Fruit fly (Drosophila melanogaster) whole organism, embryonic: ENCODE results near the gene CG14913.

ENCODE experiments used
- Abd-B ChIP-seq: fragments of 200-800 bp; sonication (Bioruptor generic); optimal IDR thresholded peaks from 2 replicates; lab custom pipeline; 2018; ENCODE audit warnings: missing biosample characterization, mild to moderate bottlenecking, missing genetic modification characterization, moderate library complexity
- Bgb ChIP-seq: fragments of 200-800 bp; sonication (Bioruptor generic); IDR thresholded peaks from 2 replicates; pipeline ENCODE4 v1.3.6; 2022; ENCODE audit warnings: missing biosample characterization, missing genetic modification characterization; ENCODE audit not compliant: partially characterized antibody
- CG1024 ChIP-seq: fragments of 200-800 bp; sonication (Bioruptor generic); IDR thresholded peaks from 2 replicates; pipeline ENCODE4 v1.3.6; 2022; ENCODE audit warnings: missing biosample characterization, missing genetic modification characterization
- CG10321 ChIP-seq: fragments of 200-800 bp; sonication (Bioruptor generic); IDR thresholded peaks from 2 replicates; pipeline ENCODE4 v1.3.6; 2022; ENCODE audit warnings: missing biosample characterization, missing genetic modification characterization
- CG13775 ChIP-seq: fragments of 200-800 bp; sonication (Bioruptor generic); optimal IDR thresholded peaks from 3 replicates; lab custom pipeline; 2017; ENCODE audit warnings: missing biosample characterization, mild to moderate bottlenecking, missing genetic modification characterization
- CG1603 ChIP-seq: fragments of 200-800 bp; sonication (Bioruptor generic); optimal IDR thresholded peaks from 2 replicates; lab custom pipeline; 2019; ENCODE audit warnings: missing biosample characterization, mild to moderate bottlenecking, missing genetic modification characterization, moderate library complexity
- CG16815 ChIP-seq: fragments of 200-800 bp; sonication (Bioruptor generic); optimal IDR thresholded peaks from 3 replicates; lab custom pipeline; 2017; ENCODE audit warnings: missing biosample characterization, mild to moderate bottlenecking, missing genetic modification characterization
- CG18476 ChIP-seq: fragments of 200-800 bp; sonication (Bioruptor generic); optimal IDR thresholded peaks from 2 replicates; lab custom pipeline; 2016; ENCODE audit warnings: missing biosample characterization, mild to moderate bottlenecking, missing genetic modification characterization
- CG2120 ChIP-seq: fragments of 200-800 bp; sonication (Bioruptor generic); optimal IDR thresholded peaks from 3 replicates; lab custom pipeline; 2016; ENCODE audit warnings: missing biosample characterization, missing genetic modification characterization
- CG2129 ChIP-seq: fragments of 200-800 bp; sonication (Bioruptor generic); IDR thresholded peaks from 2 replicates; pipeline ENCODE4 v1.3.6; 2022; ENCODE audit warnings: missing biosample characterization, missing genetic modification characterization; ENCODE audit not compliant: partially characterized antibody
- CG30403 ChIP-seq: fragments of 200-800 bp; sonication (Bioruptor generic); optimal IDR thresholded peaks from 3 replicates; lab custom pipeline; 2016; ENCODE audit warnings: missing biosample characterization, missing genetic modification characterization
- CG30431 ChIP-seq: fragments of 200-800 bp; sonication (Bioruptor generic); optimal IDR thresholded peaks from 2 replicates; lab custom pipeline; 2017; ENCODE audit warnings: missing biosample characterization, missing genetic modification characterization
- CG3163 ChIP-seq: fragments of 200-800 bp; sonication (Bioruptor generic); optimal IDR thresholded peaks from 3 replicates; lab custom pipeline; 2016; ENCODE audit warnings: missing biosample characterization, missing genetic modification characterization
- CG4282 ChIP-seq: fragments of 200-800 bp; sonication (Bioruptor generic); optimal IDR thresholded peaks from 2 replicates; lab custom pipeline; 2016; ENCODE audit warnings: missing biosample characterization, missing genetic modification characterization
- CG6254 ChIP-seq: fragments of 200-800 bp; sonication (Bioruptor generic); optimal IDR thresholded peaks from 3 replicates; lab custom pipeline; 2017; ENCODE audit warnings: mild to moderate bottlenecking, missing biosample characterization, missing genetic modification reagents, missing genetic modification characterization
- CG7271 ChIP-seq: fragments of 200-800 bp; sonication (Bioruptor generic); optimal IDR thresholded peaks from 2 replicates; lab custom pipeline; 2018; ENCODE audit warnings: missing biosample characterization, mild to moderate bottlenecking, missing genetic modification characterization, moderate library complexity
- CG7786 ChIP-seq: fragments of 200-800 bp; sonication (Bioruptor generic); optimal IDR thresholded peaks from 2 replicates; lab custom pipeline; 2016; ENCODE audit warnings: missing biosample characterization, missing genetic modification characterization
- CG8765 ChIP-seq: fragments of 200-800 bp; sonication (Bioruptor generic); IDR thresholded peaks from 2 replicates; pipeline ENCODE4 v1.3.6; 2022; ENCODE audit warnings: missing biosample characterization, missing genetic modification characterization
- Chrac-16 ChIP-seq: fragments of 200-800 bp; sonication (Bioruptor generic); optimal IDR thresholded peaks from 3 replicates; lab custom pipeline; 2016; ENCODE audit warnings: missing biosample characterization, missing genetic modification characterization
- Deaf1 ChIP-seq: fragments of 200-800 bp; optimal IDR thresholded peaks from 3 replicates; lab custom pipeline; 2019; ENCODE audit warnings: missing biosample characterization, mild to moderate bottlenecking, missing genetic modification characterization, moderate library complexity
- GATAe ChIP-seq: fragments of 200-800 bp; sonication (Bioruptor generic); conservative IDR thresholded peaks from 2 replicates; pipeline ENCODE4 v1.3.6; 2022; ENCODE audit warnings: missing biosample characterization, missing genetic modification characterization
- H15 ChIP-seq: fragments of 200-800 bp; sonication (Bioruptor generic); IDR thresholded peaks from 3 replicates; pipeline ENCODE4 v1.3.6; 2022; ENCODE audit warnings: missing biosample characterization, missing genetic modification characterization
- Hey ChIP-seq: fragments of 200-800 bp; sonication (Bioruptor generic); optimal IDR thresholded peaks from 3 replicates; lab custom pipeline; 2018; ENCODE audit warnings: missing biosample characterization, mild to moderate bottlenecking, missing genetic modification characterization
- Mes4 ChIP-seq: fragments of 200-800 bp; sonication (Bioruptor generic); optimal IDR thresholded peaks from 2 replicates; lab custom pipeline; 2016; ENCODE audit warnings: missing biosample characterization, missing genetic modification characterization
- NfI ChIP-seq: fragments of 200-800 bp; sonication (Bioruptor generic); optimal IDR thresholded peaks from 3 replicates; lab custom pipeline; 2018; ENCODE audit warnings: missing biosample characterization, mild to moderate bottlenecking, missing genetic modification characterization, moderate library complexity
- Oaz ChIP-seq: fragments of 200-800 bp; sonication (Bioruptor generic); IDR thresholded peaks from 2 replicates; pipeline ENCODE4 v1.3.6; 2022; ENCODE audit warnings: missing biosample characterization, missing genetic modification characterization
- Sry-δ ChIP-seq: fragments of 200-800 bp; sonication (Bioruptor generic); optimal IDR thresholded peaks from 2 replicates; lab custom pipeline; 2016; ENCODE audit warnings: missing biosample characterization, missing genetic modification characterization
- Stat92E ChIP-seq, 3 experiments: fragments of >200 bp in 2 of 3; fragments of 200-800 bp in 1 of 3; sonication (Bioruptor generic) in 1 of 3; optimal IDR thresholded peaks; 2 replicates each; lab custom pipeline; 2017 to 2019; ENCODE audit warnings: missing biosample characterization in 3 of 3, missing genetic modification characterization in 3 of 3, mild to moderate bottlenecking in 1 of 3, moderate library complexity in 1 of 3
- Trl ChIP-seq, 3 experiments: fragments of >200 bp in 2 of 3; fragments of 200-800 bp in 1 of 3; sonication (Bioruptor generic) in 1 of 3; optimal IDR thresholded peaks; 2 replicates in 1 of 3; 3 replicates in 2 of 3; lab custom pipeline; 2016 to 2017; ENCODE audit warnings: missing biosample characterization in 1 of 3, missing genetic modification characterization in 1 of 3
- aop ChIP-seq: fragments of 200-800 bp; sonication (Bioruptor generic); IDR thresholded peaks from 2 replicates; pipeline ENCODE4 v1.3.6; 2022; ENCODE audit warnings: missing biosample characterization, missing genetic modification characterization
- ato ChIP-seq: fragments of 200-800 bp; sonication (Bioruptor generic); IDR thresholded peaks from 2 replicates; pipeline ENCODE4 v1.3.6; 2022; ENCODE audit warnings: missing biosample characterization, missing genetic modification characterization; ENCODE audit not compliant: partially characterized antibody
- bowl ChIP-seq: fragments of 200-800 bp; sonication (Bioruptor generic); IDR thresholded peaks from 2 replicates; pipeline ENCODE4 v1.3.6; 2022; ENCODE audit warnings: missing biosample characterization, missing genetic modification characterization
- btn ChIP-seq: fragments of 200-800 bp; sonication (Bioruptor generic); optimal IDR thresholded peaks from 2 replicates; lab custom pipeline; 2016; ENCODE audit warnings: missing biosample characterization, missing genetic modification characterization
- crp ChIP-seq, 2 experiments: fragments of 200-800 bp; sonication (Bioruptor generic); optimal IDR thresholded peaks; 2 replicates in 1 of 2; 3 replicates in 1 of 2; lab custom pipeline; 2017; ENCODE audit warnings: missing biosample characterization in 2 of 2, missing genetic modification characterization in 2 of 2, mild to moderate bottlenecking in 1 of 2, moderate library complexity in 1 of 2
- dan ChIP-seq: fragments of 200-800 bp; sonication (Bioruptor generic); IDR thresholded peaks from 2 replicates; pipeline ENCODE4 v1.3.6; 2022; ENCODE audit warnings: missing biosample characterization, missing genetic modification characterization
- grn ChIP-seq: fragments of 200-800 bp; sonication (Bioruptor generic); optimal IDR thresholded peaks from 3 replicates; lab custom pipeline; 2017; ENCODE audit warnings: missing biosample characterization, missing genetic modification characterization
- klu ChIP-seq: fragments of 200-800 bp; sonication (Bioruptor generic); IDR thresholded peaks from 2 replicates; pipeline ENCODE4 v1.3.6; 2022; ENCODE audit warnings: missing biosample characterization, missing genetic modification characterization
- lola ChIP-seq, 3 experiments: fragments of >200 bp in 2 of 3; fragments of 200-800 bp in 1 of 3; sonication (Bioruptor generic) in 1 of 3; optimal IDR thresholded peaks; 2 replicates each; lab custom pipeline; 2017 to 2019; ENCODE audit warnings: missing biosample characterization in 3 of 3, missing genetic modification characterization in 3 of 3, mild to moderate bottlenecking in 1 of 3, moderate library complexity in 1 of 3
- luna ChIP-seq: fragments of 200-800 bp; sonication (Bioruptor generic); optimal IDR thresholded peaks from 2 replicates; lab custom pipeline; 2016; ENCODE audit warnings: missing biosample characterization, missing genetic modification characterization
- odd ChIP-seq: fragments of 200-800 bp; sonication (Bioruptor generic); optimal IDR thresholded peaks from 2 replicates; lab custom pipeline; 2017; ENCODE audit warnings: missing biosample characterization, mild to moderate bottlenecking, missing genetic modification characterization
- p53 ChIP-seq: fragments of 200-800 bp; sonication (Bioruptor generic); optimal IDR thresholded peaks from 2 replicates; lab custom pipeline; 2016; ENCODE audit warnings: missing biosample characterization, missing genetic modification characterization
- pb ChIP-seq: fragments of 200-800 bp; sonication (Bioruptor generic); optimal IDR thresholded peaks from 3 replicates; lab custom pipeline; 2016; ENCODE audit warnings: missing biosample characterization, missing genetic modification characterization
- pzg ChIP-seq: fragments of 200-800 bp; sonication (Bioruptor generic); optimal IDR thresholded peaks from 3 replicates; lab custom pipeline; 2018; ENCODE audit warnings: missing biosample characterization, mild to moderate bottlenecking, missing genetic modification characterization, moderate library complexity
- slp2 ChIP-seq: fragments of 200-800 bp; sonication (Bioruptor generic); optimal IDR thresholded peaks from 2 replicates; lab custom pipeline; 2016; ENCODE audit warnings: missing biosample characterization, missing genetic modification characterization
- ssp ChIP-seq: fragments of 200-800 bp; sonication (Bioruptor generic); IDR thresholded peaks from 2 replicates; pipeline ENCODE4 v1.3.6; 2022; ENCODE audit warnings: missing biosample characterization, missing genetic modification characterization
- stwl ChIP-seq: fragments of 200-800 bp; sonication (Bioruptor generic); optimal IDR thresholded peaks from 3 replicates; lab custom pipeline; 2018; ENCODE audit warnings: missing biosample characterization, mild to moderate bottlenecking, missing genetic modification characterization, moderate library complexity
- toy ChIP-seq: fragments of 200-800 bp; sonication (Bioruptor generic); IDR thresholded peaks from 2 replicates; pipeline ENCODE4 v1.3.6; 2022; ENCODE audit warnings: missing biosample characterization, missing genetic modification characterization
- tup ChIP-seq: fragments of 200-800 bp; sonication (Bioruptor generic); optimal IDR thresholded peaks from 2 replicates; lab custom pipeline; 2016; ENCODE audit warnings: missing biosample characterization, mild to moderate bottlenecking, missing genetic modification characterization, moderate library complexity

CG14913 gene

DNA sequence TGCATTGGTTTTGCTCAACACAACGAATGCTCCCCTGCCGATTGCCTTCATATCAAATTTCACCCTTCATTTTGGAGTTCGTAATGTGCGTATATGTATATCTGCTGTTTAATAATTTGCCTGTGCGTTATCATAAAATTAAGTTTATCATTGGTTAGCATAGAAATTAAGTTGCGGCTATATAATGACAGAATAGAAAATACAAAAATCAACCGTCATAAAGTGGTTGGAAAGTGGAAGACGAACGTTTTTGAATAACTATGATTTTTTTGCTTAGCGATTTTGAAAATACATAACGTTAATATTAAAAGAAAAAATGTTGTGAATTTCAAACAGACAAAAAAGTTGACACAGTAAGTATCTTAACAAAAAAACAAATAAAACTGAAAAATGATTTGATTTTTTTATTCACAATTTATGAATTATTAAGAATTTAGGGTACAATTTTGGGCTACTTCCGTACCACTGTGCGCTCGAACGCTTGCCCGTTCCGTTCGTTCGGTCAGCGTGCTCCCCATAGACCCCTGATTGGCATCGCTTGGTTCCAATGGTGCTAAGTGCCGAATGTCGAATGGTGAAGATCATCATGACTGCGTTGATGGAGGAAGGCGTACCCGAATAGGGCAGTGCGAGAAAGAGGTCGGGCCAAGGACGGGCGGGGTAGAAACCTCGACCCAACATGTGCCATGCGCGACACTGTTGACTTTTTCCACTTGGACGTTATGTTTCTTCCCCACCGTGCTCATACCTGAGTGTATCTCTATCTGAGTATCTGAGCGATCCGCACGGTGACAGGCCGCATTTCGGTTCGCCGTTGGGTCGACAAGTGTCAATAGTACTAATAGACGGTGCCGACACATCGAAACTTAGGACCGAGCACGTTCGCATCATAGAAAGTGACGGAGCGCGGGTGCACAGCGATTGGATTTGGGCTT, 21.1 kb downstream of the CG14913 start (continued):
- TF ChIP-seq ato (no peak), klu (GFP tag; lab: Robert Waterston, UW) (peak; percentile 47; the same call in 1 of the 2 replicates), Sry-δ (no peak), dan (GFP tag; lab: Robert Waterston, UW) (no peak), crp (GFP tag; optimal IDR thresholded peaks at IDR 0.05; lab: Kevin White, UChicago) (no peak), CG16815 (GFP tag; lab: Kevin White, UChicago) (peak; percentile 52), Chrac-16 (peak; percentile 52), Stat92E (GFP tag; optimal IDR thresholded peaks at IDR 0.05; lab: Kevin White, UChicago) (no peak), CG3163 (GFP tag; lab: Kevin White, UChicago) (no peak), CG4282 (GFP tag; lab: Kevin White, UChicago) (peak; percentile 44), NfI (GFP tag; lab: Kevin White, UChicago) (no peak), CG18476 (GFP tag; lab: Kevin White, UChicago) (no peak), CG1603 (tag; lab: Kevin White, UChicago) (no peak), CG2129 (GFP tag; lab: Robert Waterston, UW) (no peak), Hey (tag; lab: Kevin White, UChicago) (no peak), luna (no peak), bowl (GFP tag; lab: Robert Waterston, UW) (no peak), Deaf1 (tag; lab: Kevin White, UChicago) (no peak), tup (GFP tag; lab: Kevin White, UChicago) (peak; percentile 16), toy (GFP tag; lab: Robert Waterston, UW) (no peak), ssp (GFP tag; lab: Robert Waterston, UW) (peak; percentile 46), Abd-B (no peak), odd (GFP tag; lab: Kevin White, UChicago) (peak; percentile 2), pzg (GFP tag; lab: Kevin White, UChicago) (no peak), GATAe (GFP tag; lab: Robert Waterston, UW) (no peak), Oaz (GFP tag; lab: Robert Waterston, UW) (peak; percentile 13; the same call in 1 of the 2 replicates), CG7271 (tag; lab: Kevin White, UChicago) (no peak), CG2120 (GFP tag; lab: Kevin White, UChicago) (peak; percentile 67), CG1024 (no peak), lola (GFP tag; optimal IDR thresholded peaks at IDR 0.05; lab: Kevin White, UChicago) (peak in 1 of 3 experiments; percentile 76), Trl (optimal IDR thresholded peaks at IDR 0.05; lab: Kevin White, UChicago) (no peak), Trl (GFP tag; optimal IDR thresholded peaks at IDR 0.05; lab: Kevin White, UChicago) (peak; percentile 37), slp2 (GFP tag; lab: Kevin White, UChicago) (no peak), btn (GFP tag; lab: Kevin White, UChicago) (no peak), H15 (peak; percentile 16; the same call in 1 of the 3 replicates), stwl (tag; lab: Kevin White, UChicago) (no peak), CG8765 (GFP tag; lab: Robert Waterston, UW) (no peak), CG7786 (GFP tag; lab: Kevin White, UChicago) (peak; percentile 33), CG30431 (GFP tag; lab: Kevin White, UChicago) (no peak), aop (GFP tag; lab: Robert Waterston, UW) (no peak), p53 (GFP tag; lab: Kevin White, UChicago) (no peak), CG30403 (GFP tag; lab: Kevin White, UChicago) (peak; percentile 81), pb (GFP tag; lab: Kevin White, UChicago) (no peak), CG13775 (GFP tag; lab: Kevin White, UChicago) (peak; percentile 50), Mes4 (GFP tag; lab: Kevin White, UChicago) (peak; percentile 62), grn (GFP tag; lab: Kevin White, UChicago) (peak; percentile 65), Bgb (GFP tag; lab: Robert Waterston, UW) (peak; percentile 30; the same call in 1 of the 2 replicates), CG6254 (GFP tag; lab: Kevin White, UChicago) (peak; percentile 29), CG10321 (GFP tag; lab: Robert Waterston, UW) (0 out of 2 replicates have a peak, but pooled peaks have one; percentile 22)
